Fruit fly (Drosophila melanogaster): Measurements from ENCODE around the gene OdsH.
A peak's percentile ranks its signal among the peaks of the same experiment; 100 is the strongest.

Gene OdsH

DNA sequence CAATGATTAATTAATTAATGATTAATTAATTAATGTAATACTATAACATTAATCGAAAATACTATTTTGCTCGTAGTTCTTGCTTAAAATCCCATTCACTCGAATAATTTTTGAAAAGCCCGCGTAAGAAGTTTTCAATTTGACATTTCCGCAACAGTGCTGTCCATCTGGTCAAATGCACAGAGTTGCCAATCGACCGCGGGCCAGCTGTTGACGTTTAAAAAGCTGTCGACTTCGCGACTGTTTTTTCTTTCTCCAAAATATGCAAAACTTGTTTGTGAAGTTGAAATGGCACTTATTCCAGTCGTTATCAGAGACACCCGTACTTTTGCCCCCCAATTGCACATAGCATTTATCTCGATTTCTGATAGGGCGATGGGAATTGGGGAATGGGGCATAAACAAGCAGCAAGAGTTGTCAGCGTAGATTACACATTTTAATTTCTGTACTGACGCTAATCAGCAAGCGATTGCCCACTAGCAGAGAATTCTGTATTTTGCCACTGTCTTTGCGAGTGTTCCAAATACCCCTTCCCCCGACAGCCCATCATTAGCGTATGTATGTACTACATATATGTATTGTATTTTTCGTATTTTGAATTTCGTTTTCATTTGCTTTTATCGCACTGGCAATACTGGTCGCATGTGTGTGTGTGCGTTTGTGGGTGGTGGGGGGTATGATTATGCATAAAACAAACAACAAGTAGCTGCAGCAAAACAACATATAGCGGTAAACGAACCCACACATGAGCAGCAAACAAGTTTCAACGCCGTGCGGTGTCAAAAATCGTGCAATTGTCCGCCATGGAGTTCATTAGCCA is 65.9 kb downstream of the OdsH start, which contains the start of gene Srx (continued):
- TF ChIP-seq nau (GFP tag; optimal IDR thresholded peaks at IDR 0.05) (no peak), CG30403 (GFP tag; optimal IDR thresholded peaks at IDR 0.05) (peak; percentile 28), sob (GFP tag; IDR thresholded peaks at IDR 0.05) (no peak), CG9215 (GFP tag; IDR thresholded peaks at IDR 0.05) (peak; percentile 37; the same call in 1 of the 2 replicates), CG8089 (GFP tag; optimal IDR thresholded peaks at IDR 0.05) (no peak), Nf-YC (tag; optimal IDR thresholded peaks at IDR 0.05) (peak; percentile 67), Kr (GFP tag; optimal IDR thresholded peaks at IDR 0.05) (no peak), exex (tag; optimal IDR thresholded peaks at IDR 0.05) (peak; percentile 50), Ets97D (GFP tag; optimal IDR thresholded peaks at IDR 0.05) (peak; percentile 66), D19A (tag; optimal IDR thresholded peaks at IDR 0.05) (no peak), Deaf1 (tag; optimal IDR thresholded peaks at IDR 0.05) (no peak), CG17359 (tag; optimal IDR thresholded peaks at IDR 0.05) (peak; percentile 19), CG10267 (tag; optimal IDR thresholded peaks at IDR 0.05) (peak; percentile 15), stwl (tag; optimal IDR thresholded peaks at IDR 0.05) (peak; percentile 7), CG2678 (tag; optimal IDR thresholded peaks at IDR 0.05) (peak; percentile 50), TFAM (GFP tag; optimal IDR thresholded peaks at IDR 0.05) (no peak), CG10543 (GFP tag; optimal IDR thresholded peaks at IDR 0.05) (peak; percentile 77), Lhr (GFP tag; optimal IDR thresholded peaks at IDR 0.05) (peak; percentile 23), Antp (GFP tag; optimal IDR thresholded peaks at IDR 0.05) (peak; percentile 11), CG17385 (GFP tag; optimal IDR thresholded peaks at IDR 0.05) (peak; percentile 21), Hsf (GFP tag; optimal IDR thresholded peaks at IDR 0.05) (no peak), CG7357 (GFP tag; IDR thresholded peaks at IDR 0.05) (no peak), bab2 (GFP tag; optimal IDR thresholded peaks at IDR 0.05) (peak; percentile 17), unpg (GFP tag; optimal IDR thresholded peaks at IDR 0.05) (no peak), dpn (GFP tag; optimal IDR thresholded peaks at IDR 0.05) (peak in 1 of 2 experiments; percentile 33), CG5245 (GFP tag; optimal IDR thresholded peaks at IDR 0.05) (no peak), CG31441 (GFP tag; IDR thresholded peaks at IDR 0.05) (0 out of 2 replicates have a peak, but pooled peaks have one; percentile 25), row (GFP tag; IDR thresholded peaks at IDR 0.05) (peak; percentile 43; the same call in 2 of the 3 replicates), croc (GFP tag; conservative IDR thresholded peaks at IDR 0.05) (no peak), CG34376 (GFP tag; optimal IDR thresholded peaks at IDR 0.05) (peak; percentile 79), Mrtf (GFP tag; IDR thresholded peaks at IDR 0.05) (no peak), Drgx (GFP tag; IDR thresholded peaks at IDR 0.05) (peak; percentile 39; the same call in 1 of the 2 replicates), Mes4 (GFP tag; optimal IDR thresholded peaks at IDR 0.05) (no peak), dan (GFP tag; IDR thresholded peaks at IDR 0.05) (no peak), MESR4 (GFP tag; optimal IDR thresholded peaks at IDR 0.05) (peak; percentile 23), bsh (GFP tag; optimal IDR thresholded peaks at IDR 0.05) (peak in 1 of 2 experiments; percentile 13), Chrac-16 (GFP tag; optimal IDR thresholded peaks at IDR 0.05) (no peak), CG1024 (GFP tag; IDR thresholded peaks at IDR 0.05) (no peak), CG9932 (GFP tag; IDR thresholded peaks at IDR 0.05) (0 out of 2 replicates have a peak, but pooled peaks have one; percentile 17), Med (GFP tag) (peak; percentile 50), CG4282 (GFP tag; optimal IDR thresholded peaks at IDR 0.05) (no peak), Ptx1 (GFP tag; IDR thresholded peaks at IDR 0.05) (no peak), Dip2 (GFP tag; IDR thresholded peaks at IDR 0.05) (no peak), CG6272 (GFP tag; IDR thresholded peaks at IDR 0.05) (no peak), sug (tag; optimal IDR thresholded peaks at IDR 0.05) (peak; percentile 94), Lpt (GFP tag; optimal IDR thresholded peaks at IDR 0.05) (no peak), mam (GFP tag; optimal IDR thresholded peaks at IDR 0.05) (peak; percentile 38), Asciz (GFP tag; optimal IDR thresholded peaks at IDR 0.05) (no peak), CG16863 (GFP tag; optimal IDR thresholded peaks at IDR 0.05) (no peak), CG11504 (tag; optimal IDR thresholded peaks at IDR 0.05) (no peak)
